Fruit fly (Drosophila melanogaster) whole organism, embryonic: ENCODE results near the gene Ir94h.

Source experiments
- Atf6 ChIP-seq: fragments of 200-800 bp; sonication (Bioruptor generic); IDR thresholded peaks from 2 replicates; pipeline ENCODE4 v1.3.6; 2022; ENCODE audit warnings: missing biosample characterization, missing genetic modification characterization
- CG10366 ChIP-seq: fragments of 200-800 bp; sonication (Bioruptor generic); IDR thresholded peaks from 2 replicates; pipeline ENCODE4 v1.3.6; 2022; ENCODE audit warnings: missing biosample characterization, missing genetic modification characterization
- CG10979 ChIP-seq: fragments of 200-800 bp; sonication (Bioruptor generic); optimal IDR thresholded peaks from 2 replicates; lab custom pipeline; 2018; ENCODE audit warnings: missing biosample characterization, mild to moderate bottlenecking, missing genetic modification characterization, moderate library complexity
- CG11696 ChIP-seq: fragments of 200-800 bp; sonication (Bioruptor generic); IDR thresholded peaks from 2 replicates; pipeline ENCODE4 v1.3.6; 2022; ENCODE audit warnings: missing biosample characterization, missing genetic modification characterization
- CG11723 ChIP-seq: fragments of 200-800 bp; sonication (Bioruptor generic); optimal IDR thresholded peaks from 2 replicates; lab custom pipeline; 2017; ENCODE audit warnings: missing biosample characterization, mild to moderate bottlenecking, missing genetic modification characterization
- CG12071 ChIP-seq: fragments of 200-800 bp; sonication (Bioruptor generic); optimal IDR thresholded peaks from 3 replicates; lab custom pipeline; 2018; ENCODE audit warnings: missing biosample characterization, mild to moderate bottlenecking, missing genetic modification characterization
- CG12236 ChIP-seq: fragments of 200-800 bp; sonication (Bioruptor generic); optimal IDR thresholded peaks from 2 replicates; lab custom pipeline; 2016; ENCODE audit warnings: missing biosample characterization, missing genetic modification characterization
- CG13775 ChIP-seq: fragments of 200-800 bp; sonication (Bioruptor generic); optimal IDR thresholded peaks from 3 replicates; lab custom pipeline; 2017; ENCODE audit warnings: missing biosample characterization, mild to moderate bottlenecking, missing genetic modification characterization
- CG15514 ChIP-seq: fragments of 200-800 bp; sonication (Bioruptor generic); optimal IDR thresholded peaks from 3 replicates; lab custom pipeline; 2017; ENCODE audit warnings: missing biosample characterization, missing genetic modification characterization, mild to moderate bottlenecking, moderate library complexity, missing genetic modification reagents
- CG17829 ChIP-seq: fragments of 200-800 bp; optimal IDR thresholded peaks from 2 replicates; lab custom pipeline; 2019; ENCODE audit warnings: missing biosample characterization, mild to moderate bottlenecking, missing genetic modification characterization, moderate library complexity
- CG34376 ChIP-seq: fragments of 200-800 bp; sonication (Bioruptor generic); optimal IDR thresholded peaks from 2 replicates; lab custom pipeline; 2018; ENCODE audit warnings: missing biosample characterization, mild to moderate bottlenecking, missing genetic modification characterization
- CG4360 ChIP-seq: fragments of 200-800 bp; sonication (Bioruptor generic); IDR thresholded peaks from 2 replicates; pipeline ENCODE4 v1.3.6; 2022; ENCODE audit warnings: missing biosample characterization, missing genetic modification characterization
- CG4707 ChIP-seq: fragments of 200-800 bp; sonication (Bioruptor generic); optimal IDR thresholded peaks from 2 replicates; lab custom pipeline; 2018; ENCODE audit warnings: missing biosample characterization, mild to moderate bottlenecking, missing genetic modification characterization, moderate library complexity
- CG7556 ChIP-seq: fragments of 200-800 bp; sonication (Bioruptor generic); optimal IDR thresholded peaks from 2 replicates; lab custom pipeline; 2017; ENCODE audit warnings: missing biosample characterization, mild to moderate bottlenecking, missing genetic modification characterization
- CG7786 ChIP-seq: fragments of 200-800 bp; sonication (Bioruptor generic); optimal IDR thresholded peaks from 2 replicates; lab custom pipeline; 2016; ENCODE audit warnings: missing biosample characterization, missing genetic modification characterization
- CG7963 ChIP-seq: fragments of 200-800 bp; sonication (Bioruptor generic); IDR thresholded peaks from 3 replicates; pipeline ENCODE4 v1.3.6; 2022; ENCODE audit warnings: missing biosample characterization, missing genetic modification characterization; ENCODE audit not compliant: partially characterized antibody
- CG8290 ChIP-seq, 3 experiments: fragments of 200-800 bp; sonication (Bioruptor generic); optimal IDR thresholded peaks; 2 replicates each; lab custom pipeline; 2016 to 2019; ENCODE audit warnings: missing biosample characterization in 3 of 3, missing genetic modification characterization in 3 of 3, mild to moderate bottlenecking in 2 of 3, moderate library complexity in 1 of 3
- GATAe ChIP-seq: fragments of 200-800 bp; sonication (Bioruptor generic); conservative IDR thresholded peaks from 2 replicates; pipeline ENCODE4 v1.3.6; 2022; ENCODE audit warnings: missing biosample characterization, missing genetic modification characterization
- Hand ChIP-seq: fragments of 200-800 bp; sonication (Bioruptor generic); optimal IDR thresholded peaks from 2 replicates; lab custom pipeline; 2017; ENCODE audit warnings: mild to moderate bottlenecking, missing biosample characterization, missing genetic modification reagents, missing genetic modification characterization
- Lim3 ChIP-seq: fragments of 200-800 bp; sonication (Bioruptor generic); IDR thresholded peaks from 2 replicates; pipeline ENCODE4 v1.3.6; 2022; ENCODE audit warnings: missing biosample characterization, missing genetic modification characterization
- NC2α ChIP-seq: fragments of 200-800 bp; sonication (Bioruptor generic); optimal IDR thresholded peaks from 2 replicates; lab custom pipeline; 2016; ENCODE audit warnings: missing biosample characterization, missing genetic modification characterization
- Oli ChIP-seq: fragments of 200-800 bp; sonication (Bioruptor generic); optimal IDR thresholded peaks from 2 replicates; lab custom pipeline; 2018; ENCODE audit warnings: missing biosample characterization, mild to moderate bottlenecking, missing genetic modification characterization, moderate library complexity
- cg ChIP-seq: fragments of 200-800 bp; sonication (Bioruptor generic); optimal IDR thresholded peaks from 3 replicates; lab custom pipeline; 2019; ENCODE audit warnings: missing biosample characterization, mild to moderate bottlenecking, missing genetic modification characterization, moderate library complexity
- chinmo ChIP-seq: fragments of 200-800 bp; sonication (Bioruptor generic); IDR thresholded peaks from 4 replicates; pipeline ENCODE4 v1.3.6; 2022; ENCODE audit warnings: missing biosample characterization, missing genetic modification characterization; ENCODE audit not compliant: partially characterized antibody
- dan ChIP-seq: fragments of 200-800 bp; sonication (Bioruptor generic); IDR thresholded peaks from 2 replicates; pipeline ENCODE4 v1.3.6; 2022; ENCODE audit warnings: missing biosample characterization, missing genetic modification characterization
- dm ChIP-seq: fragments of 200-800 bp; sonication (Bioruptor generic); optimal IDR thresholded peaks from 3 replicates; lab custom pipeline; 2016; ENCODE audit warnings: missing biosample characterization, missing genetic modification characterization
- dmrt99B ChIP-seq: fragments of 200-800 bp; sonication (Bioruptor generic); optimal IDR thresholded peaks from 2 replicates; lab custom pipeline; 2018; ENCODE audit warnings: missing biosample characterization, mild to moderate bottlenecking, missing genetic modification characterization, moderate library complexity
- dysf ChIP-seq: fragments of 200-800 bp; sonication (Bioruptor generic); IDR thresholded peaks from 3 replicates; pipeline ENCODE4 v1.3.6; 2022; ENCODE audit warnings: missing biosample characterization, missing genetic modification characterization
- ems ChIP-seq: fragments of 200-800 bp; sonication (Bioruptor generic); optimal IDR thresholded peaks from 3 replicates; lab custom pipeline; 2016; ENCODE audit warnings: missing biosample characterization, missing genetic modification characterization
- esg ChIP-seq: fragments of 200-800 bp; sonication (Bioruptor generic); conservative IDR thresholded peaks from 2 replicates; pipeline ENCODE4 v1.3.6; 2022; ENCODE audit warnings: missing biosample characterization, missing genetic modification characterization
- eve ChIP-seq, 2 experiments: fragments of >200 bp; optimal IDR thresholded peaks; 2 replicates each; lab custom pipeline; 2017; ENCODE audit warnings: missing biosample characterization in 2 of 2, missing genetic modification characterization in 2 of 2
- exex ChIP-seq: fragments of 200-800 bp; sonication (Bioruptor generic); optimal IDR thresholded peaks from 4 replicates; lab custom pipeline; 2018; ENCODE audit warnings: missing biosample characterization, mild to moderate bottlenecking, missing genetic modification characterization, moderate library complexity
- gcm ChIP-seq: fragments of 200-800 bp; sonication (Bioruptor generic); optimal IDR thresholded peaks from 2 replicates; lab custom pipeline; 2019; ENCODE audit warnings: missing biosample characterization, mild to moderate bottlenecking, missing genetic modification characterization, moderate library complexity
- jigr1 ChIP-seq: fragments of 200-800 bp; sonication (Bioruptor generic); IDR thresholded peaks from 3 replicates; pipeline ENCODE4 v1.3.6; 2022; ENCODE audit warnings: missing biosample characterization, missing genetic modification characterization
- kay ChIP-seq: fragments of 200-800 bp; sonication (Bioruptor generic); optimal IDR thresholded peaks from 2 replicates; lab custom pipeline; 2016; ENCODE audit warnings: missing biosample characterization, missing genetic modification characterization
- lab ChIP-seq: fragments of 200-800 bp; sonication (Bioruptor generic); optimal IDR thresholded peaks from 3 replicates; lab custom pipeline; 2017; ENCODE audit warnings: missing biosample characterization, missing genetic modification characterization, mild to moderate bottlenecking, moderate library complexity, missing genetic modification reagents
- mld ChIP-seq: fragments of 200-800 bp; sonication (Bioruptor generic); IDR thresholded peaks from 3 replicates; pipeline ENCODE4 v1.3.6; 2022; ENCODE audit warnings: missing biosample characterization, missing genetic modification characterization; ENCODE audit not compliant: partially characterized antibody
- oc ChIP-seq: fragments of 200-800 bp; sonication (Bioruptor generic); optimal IDR thresholded peaks from 2 replicates; lab custom pipeline; 2018; ENCODE audit warnings: missing biosample characterization, mild to moderate bottlenecking, missing genetic modification characterization, moderate library complexity
- peb ChIP-seq: fragments of 200-800 bp; sonication (Bioruptor generic); IDR thresholded peaks from 2 replicates; pipeline ENCODE4 v1.3.6; 2022; ENCODE audit warnings: missing biosample characterization, missing genetic modification characterization
- row ChIP-seq: fragments of 200-800 bp; sonication (Bioruptor generic); IDR thresholded peaks from 3 replicates; pipeline ENCODE4 v1.3.6; 2022; ENCODE audit warnings: missing biosample characterization, missing genetic modification characterization
- scrt ChIP-seq: fragments of 200-800 bp; sonication (Bioruptor generic); optimal IDR thresholded peaks from 2 replicates; lab custom pipeline; 2018; ENCODE audit warnings: missing biosample characterization, mild to moderate bottlenecking, missing genetic modification characterization, moderate library complexity
- seq ChIP-seq: fragments of 200-800 bp; sonication (Bioruptor generic); IDR thresholded peaks from 2 replicates; pipeline ENCODE4 v1.3.6; 2022; ENCODE audit warnings: missing biosample characterization, missing genetic modification characterization
- slp2 ChIP-seq: fragments of 200-800 bp; sonication (Bioruptor generic); optimal IDR thresholded peaks from 2 replicates; lab custom pipeline; 2016; ENCODE audit warnings: missing biosample characterization, missing genetic modification characterization
- tup ChIP-seq: fragments of 200-800 bp; sonication (Bioruptor generic); optimal IDR thresholded peaks from 2 replicates; lab custom pipeline; 2016; ENCODE audit warnings: missing biosample characterization, mild to moderate bottlenecking, missing genetic modification characterization, moderate library complexity
- wor ChIP-seq: fragments of 200-800 bp; sonication (Bioruptor generic); IDR thresholded peaks from 2 replicates; pipeline ENCODE4 v1.3.6; 2022; ENCODE audit warnings: missing biosample characterization, missing genetic modification characterization
- zfh2 ChIP-seq: fragments of 200-800 bp; sonication (Bioruptor generic); optimal IDR thresholded peaks from 2 replicates; lab custom pipeline; 2016; ENCODE audit warnings: missing biosample characterization, missing genetic modification characterization

Ir94h gene

dm6 chr3R:23534609-23535008 lies 47.3 kb downstream of the Ir94h start, which contains the start of gene Ugt303B3 (continued):
- 0 out of 4 replicates have a peak, but pooled peaks have one; percentile 13 for TF ChIP-seq chinmo
- no peak for TF ChIP-seq dm (GFP tag; lab: Kevin White, UChicago)
- TF ChIP-seq dysf (GFP tag; lab: Robert Waterston, UW) = no peak
- TF ChIP-seq Atf6 (GFP tag; lab: Robert Waterston, UW) = no peak
- no peak for TF ChIP-seq row (GFP tag; lab: Robert Waterston, UW)
- no peak for TF ChIP-seq peb (GFP tag; lab: Robert Waterston, UW)
- TF ChIP-seq CG4360 (GFP tag; lab: Robert Waterston, UW) = no peak
- no peak for TF ChIP-seq CG13775 (GFP tag; lab: Kevin White, UChicago)
- TF ChIP-seq zfh2 (GFP tag; lab: Kevin White, UChicago) = no peak
- TF ChIP-seq lab = peak; percentile 52
- peak; percentile 7 for TF ChIP-seq CG12071 (GFP tag; lab: Kevin White, UChicago)
- no peak for TF ChIP-seq slp2 (GFP tag; lab: Kevin White, UChicago)
- no peak for TF ChIP-seq dan (GFP tag; lab: Robert Waterston, UW)
- TF ChIP-seq CG17829 = no peak
- no peak for TF ChIP-seq mld (GFP tag; lab: Robert Waterston, UW)
- TF ChIP-seq CG15514 = peak; percentile 7
- TF ChIP-seq Hand (GFP tag; lab: Kevin White, UChicago) = no peak
- TF ChIP-seq cg (GFP tag; lab: Kevin White, UChicago) = no peak
- no peak for TF ChIP-seq CG7786 (GFP tag; lab: Kevin White, UChicago)
- TF ChIP-seq jigr1 (GFP tag; lab: Robert Waterston, UW) = no peak
- TF ChIP-seq Lim3 (GFP tag; lab: Robert Waterston, UW) = no peak
- no peak for TF ChIP-seq CG4707
- TF ChIP-seq CG8290 (GFP tag; optimal IDR thresholded peaks at IDR 0.05; lab: Kevin White, UChicago) = no peak
- peak in 1 of 2 experiments; percentile 12 for TF ChIP-seq CG8290 (tag; optimal IDR thresholded peaks at IDR 0.05; lab: Kevin White, UChicago)
- no peak for TF ChIP-seq NC2α
- no peak for TF ChIP-seq oc (tag; lab: Kevin White, UChicago)
- TF ChIP-seq esg (GFP tag; lab: Robert Waterston, UW) = no peak
- TF ChIP-seq GATAe = peak; percentile 93
- TF ChIP-seq CG11696 = no peak
- no peak for TF ChIP-seq CG10366 (GFP tag; lab: Robert Waterston, UW)
- TF ChIP-seq eve (GFP tag; optimal IDR thresholded peaks at IDR 0.05; lab: Kevin White, UChicago) = no peak
- TF ChIP-seq CG11723 = no peak
- no peak for TF ChIP-seq seq (GFP tag; lab: Robert Waterston, UW)
- TF ChIP-seq wor = no peak

DNA sequence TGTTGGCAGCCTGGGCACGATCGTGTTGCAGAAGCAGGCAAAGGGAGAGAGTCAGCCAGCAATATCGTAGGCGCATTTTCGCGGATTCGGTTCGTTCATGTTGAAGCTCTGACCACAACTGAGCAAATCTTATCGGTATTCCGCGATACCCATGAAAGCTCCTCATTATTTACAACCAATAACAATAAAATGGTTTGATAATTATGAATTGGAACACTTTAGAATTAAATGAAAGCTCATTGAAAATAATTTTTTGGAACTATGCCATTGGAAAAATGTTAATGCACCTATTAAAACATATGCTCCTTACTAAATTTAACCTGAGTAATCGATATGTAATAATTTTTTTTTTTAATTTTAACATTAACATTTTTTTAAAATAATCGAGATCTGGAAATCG lies 49.3 kb downstream of the Ir94h start, which contains the start of gene Ugt303B1:
Gene Ugt303B1, minus strand, starts transcription at position 101 of the 400 bp plus-strand sequence.
- TF ChIP-seq Oli (tag; lab: Kevin White, UChicago) = no peak
- TF ChIP-seq exex = peak; percentile 58
- no peak for TF ChIP-seq kay (GFP tag; lab: Kevin White, UChicago)
- no peak for TF ChIP-seq gcm (GFP tag; lab: Kevin White, UChicago)
- no peak for TF ChIP-seq CG10979
- no peak for TF ChIP-seq tup (GFP tag; lab: Kevin White, UChicago)
- no peak for TF ChIP-seq CG7556 (GFP tag; lab: Kevin White, UChicago)
- no peak for TF ChIP-seq ems
- TF ChIP-seq CG7963 = no peak
- TF ChIP-seq scrt (GFP tag; lab: Kevin White, UChicago) = no peak
- TF ChIP-seq CG34376 = peak; percentile 34
- TF ChIP-seq CG12236 (GFP tag; lab: Kevin White, UChicago) = no peak
- peak; percentile 45 for TF ChIP-seq GATAe
- TF ChIP-seq chinmo = no peak
- TF ChIP-seq dmrt99B (tag; lab: Kevin White, UChicago) = no peak
